Fruit fly (Drosophila melanogaster): ENCODE data around the gene Ran-like.

Gene Ran-like

dm6 chr3L:15518344-15518743, 33.1 kb upstream of the Ran-like start:
- no peak for TF ChIP-seq Ets96B (tag; optimal IDR thresholded peaks at IDR 0.05)
- peak; percentile 38 for TF ChIP-seq vri (GFP tag; optimal IDR thresholded peaks at IDR 0.05)

- TF ChIP-seq CG10631 (GFP tag; optimal IDR thresholded peaks at IDR 0.05): no peak
- TF ChIP-seq pdm3 (GFP tag; optimal IDR thresholded peaks at IDR 0.05): no peak
- no peak for TF ChIP-seq CG3919 (GFP tag; optimal IDR thresholded peaks at IDR 0.05)
- TF ChIP-seq net (GFP tag; optimal IDR thresholded peaks at IDR 0.05): no peak
- TF ChIP-seq topi (GFP tag; optimal IDR thresholded peaks at IDR 0.05): no peak
- no peak for TF ChIP-seq CG15336 (GFP tag; IDR thresholded peaks at IDR 0.05)
- TF ChIP-seq CG32006 (GFP tag; optimal IDR thresholded peaks at IDR 0.05): no peak
- no peak for TF ChIP-seq dsx (GFP tag; optimal IDR thresholded peaks at IDR 0.05; ENCODE audit: poor library complexity, severe bottlenecking)
- TF ChIP-seq Smox (GFP tag; optimal IDR thresholded peaks at IDR 0.05): no peak
- TF ChIP-seq Met (GFP tag; optimal IDR thresholded peaks at IDR 0.05): no peak
- TF ChIP-seq CG8632 (GFP tag; optimal IDR thresholded peaks at IDR 0.05): no peak
These were observed 32.3 kb upstream of the Ran-like start for dm6 chr3L:15517508-15517907.

- no peak for TF ChIP-seq Eip93F (GFP tag; optimal IDR thresholded peaks at IDR 0.05)
- no peak for TF ChIP-seq dac (GFP tag; optimal IDR thresholded peaks at IDR 0.05)
- no peak for TF ChIP-seq fd59A (GFP tag; optimal IDR thresholded peaks at IDR 0.05)
- no peak for TF ChIP-seq Sox15 (GFP tag; optimal IDR thresholded peaks at IDR 0.05)
- no peak for TF ChIP-seq ss (GFP tag; optimal IDR thresholded peaks at IDR 0.05)
- TF ChIP-seq Met (GFP tag; optimal IDR thresholded peaks at IDR 0.05): no peak
- no peak for TF ChIP-seq Hr39 (GFP tag; optimal IDR thresholded peaks at IDR 0.05)
- no peak for TF ChIP-seq CG6808 (GFP tag; optimal IDR thresholded peaks at IDR 0.05)
- no peak for TF ChIP-seq vri (GFP tag; optimal IDR thresholded peaks at IDR 0.05)
- no peak for TF ChIP-seq OdsH (GFP tag; optimal IDR thresholded peaks at IDR 0.05)
- TF ChIP-seq net (GFP tag; optimal IDR thresholded peaks at IDR 0.05): no peak
- no peak for TF ChIP-seq topi (GFP tag; optimal IDR thresholded peaks at IDR 0.05)
- TF ChIP-seq achi (GFP tag; optimal IDR thresholded peaks at IDR 0.05): no peak
These were observed 31.8 kb upstream of the Ran-like start, which contains the start of gene CG13454 for dm6 chr3L:15516956-15517355. Gene CG13454, minus strand, starts transcription at chr3L:15517056.

- TF ChIP-seq eg (GFP tag; IDR thresholded peaks at IDR 0.05) (no peak), CG16779 (tag; optimal IDR thresholded peaks at IDR 0.05) (no peak), CG11902 (GFP tag; optimal IDR thresholded peaks at IDR 0.05) (no peak), CG6163 (GFP tag; IDR thresholded peaks at IDR 0.05) (no peak), svp (GFP tag) (no peak), fd85E (GFP tag; optimal IDR thresholded peaks at IDR 0.05) (no peak), Hr4 (GFP tag; optimal IDR thresholded peaks at IDR 0.05) (no peak), CG34406 (GFP tag; optimal IDR thresholded peaks at IDR 0.05) (no peak), Eip78C (GFP tag) (no peak), salr (GFP tag; optimal IDR thresholded peaks at IDR 0.05) (no peak), CG15336 (GFP tag; IDR thresholded peaks at IDR 0.05) (no peak), dsx (GFP tag; optimal IDR thresholded peaks at IDR 0.05; ENCODE audit: poor library complexity, severe bottlenecking) (no peak), CG8632 (GFP tag; optimal IDR thresholded peaks at IDR 0.05) (no peak), CG10631 (GFP tag; optimal IDR thresholded peaks at IDR 0.05) (no peak), OdsH (GFP tag; optimal IDR thresholded peaks at IDR 0.05) (no peak)
These were observed 31.2 kb upstream of the Ran-like start for dm6 chr3L:15516440-15516839.

- TF ChIP-seq Lpt (GFP tag; optimal IDR thresholded peaks at IDR 0.05) (peak; percentile 17), dac (GFP tag; optimal IDR thresholded peaks at IDR 0.05) (no peak), achi (GFP tag; optimal IDR thresholded peaks at IDR 0.05) (no peak), CG3032 (tag; optimal IDR thresholded peaks at IDR 0.05) (no peak), eg (GFP tag; IDR thresholded peaks at IDR 0.05) (no peak), CG11762 (GFP tag; optimal IDR thresholded peaks at IDR 0.05; ENCODE audit: insufficient read depth) (no peak), fd59A (GFP tag; optimal IDR thresholded peaks at IDR 0.05) (no peak), CG8319 (GFP tag; optimal IDR thresholded peaks at IDR 0.05) (no peak), CG15336 (GFP tag; IDR thresholded peaks at IDR 0.05) (peak; percentile 22; the same call in 1 of the 2 replicates), fd85E (GFP tag; optimal IDR thresholded peaks at IDR 0.05) (no peak), CG10631 (GFP tag; optimal IDR thresholded peaks at IDR 0.05) (no peak), Eip78C (GFP tag) (peak; percentile 11), CG31627 (GFP tag; optimal IDR thresholded peaks at IDR 0.05) (no peak), Met (GFP tag; optimal IDR thresholded peaks at IDR 0.05) (no peak), cyc (GFP tag; optimal IDR thresholded peaks at IDR 0.05) (no peak)
These were observed 29.8 kb upstream of the Ran-like start for dm6 chr3L:15514814-15515495.
